Worm (Caenorhabditis elegans) whole organism, midembryonic: ENCODE results near the gene K03A1.4.

Experiments used
- T22C8.4 ChIP-seq: fragments of 200-800 bp; sonication (Bioruptor generic); IDR thresholded peaks from 2 replicates; pipeline ENCODE4 v1.3.6; 2022; ENCODE audit warnings: missing genetic modification characterization, missing compliant biosample characterization
- cog-1 ChIP-seq: sonication (generic microtip); optimal IDR thresholded peaks from 2 replicates; lab custom pipeline; 2016; ENCODE audit warnings: missing genetic modification characterization, missing compliant biosample characterization
- flt-1 ChIP-seq: fragments of 200-800 bp; sonication (Bioruptor generic); IDR thresholded peaks from 2 replicates; pipeline ENCODE4 v1.3.6; 2022; ENCODE audit warnings: missing genetic modification characterization, missing compliant biosample characterization
- klf-2 ChIP-seq: fragments of 200-800 bp; sonication (Bioruptor generic); conservative IDR thresholded peaks from 2 replicates; pipeline ENCODE4 v1.3.6; 2022; ENCODE audit warnings: missing genetic modification reagents, missing genetic modification characterization, missing compliant biosample characterization
- med-1 ChIP-seq: sonication (generic microtip); optimal IDR thresholded peaks from 2 replicates; lab custom pipeline; 2017; ENCODE audit warnings: missing genetic modification characterization, mild to moderate bottlenecking, missing compliant biosample characterization, antibody characterized with exemption, missing genetic modification reagents; ENCODE audit not compliant: insufficient read depth
- ref-1 ChIP-seq: fragments of 200-800 bp; sonication (Bioruptor generic); conservative IDR thresholded peaks from 2 replicates; pipeline ENCODE4 v1.3.6; 2022; ENCODE audit warnings: missing genetic modification reagents, missing genetic modification characterization, missing compliant biosample characterization
- tab-1 ChIP-seq: fragments of 200-800 bp; sonication (Bioruptor generic); IDR thresholded peaks from 2 replicates; pipeline ENCODE4 v1.3.6; 2022; ENCODE audit warnings: missing genetic modification characterization, missing compliant biosample characterization
- ztf-23 ChIP-seq: fragments of 200-800 bp; sonication (Bioruptor generic); IDR thresholded peaks from 2 replicates; pipeline ENCODE4 v1.3.6; 2022; ENCODE audit warnings: missing genetic modification reagents, missing genetic modification characterization, missing compliant biosample characterization
- ztf-29 ChIP-seq: fragments of 200-800 bp; sonication (Bioruptor generic); IDR thresholded peaks from 2 replicates; pipeline ENCODE4 v1.3.6; 2022; ENCODE audit warnings: missing genetic modification reagents, missing genetic modification characterization, missing compliant biosample characterization

DNA sequence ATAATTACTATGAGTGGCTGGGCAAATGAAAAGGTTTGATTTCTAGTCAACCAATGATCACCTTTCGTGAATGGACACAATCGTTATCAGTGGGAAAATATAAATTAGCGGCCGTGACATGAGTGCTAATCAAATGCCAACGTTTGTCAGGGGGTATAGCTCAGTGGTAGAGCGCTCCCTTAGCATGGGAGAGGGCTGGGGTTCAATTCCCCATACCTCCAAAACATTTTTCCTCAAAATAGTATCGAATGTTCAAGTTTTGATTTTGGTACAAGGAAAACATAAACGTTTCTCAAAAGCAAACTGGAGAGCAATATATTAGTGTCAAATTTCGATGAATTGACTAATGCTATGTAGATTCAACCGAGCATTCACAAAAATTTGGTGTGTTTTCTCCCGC lies 25.1 kb upstream of the K03A1.4 start:
- TF ChIP-seq flt-1 (GFP tag; lab: Robert Waterston, UW) (no peak), med-1 (GFP tag; lab: Kevin White, UChicago) (no peak), ref-1 (GFP tag; lab: Robert Waterston, UW) (0 out of 2 replicates have a peak, but pooled peaks have one; percentile 52), tab-1 (GFP tag; lab: Robert Waterston, UW) (peak; percentile 65; the same call in 1 of the 2 replicates), cog-1 (no peak), T22C8.4 (GFP tag; lab: Robert Waterston, UW) (no peak), ztf-29 (GFP tag; lab: Robert Waterston, UW) (no peak), klf-2 (GFP tag; lab: Robert Waterston, UW) (no peak), ztf-23 (GFP tag; lab: Robert Waterston, UW) (peak; percentile 56; the same call in 1 of the 2 replicates)
